Fruit fly (Drosophila melanogaster) Kc167 (cell line): Measurements from ENCODE around the gene Gal.

Experiments used
- Myc ChIP-seq: fragments of >200 bp; optimal IDR thresholded peaks from 2 replicates; lab custom pipeline; 2017; ENCODE audit warnings: missing external identifiers
- Sin3A ChIP-seq: fragments of >200 bp; optimal IDR thresholded peaks from 2 replicates; lab custom pipeline; 2018; ENCODE audit warnings: missing external identifiers
- h ChIP-seq: fragments of >200 bp; optimal IDR thresholded peaks from 3 replicates; lab custom pipeline; 2018; ENCODE audit warnings: missing external identifiers
- insv ChIP-seq: fragments of >200 bp; optimal IDR thresholded peaks from 3 replicates; lab custom pipeline; 2018; ENCODE audit warnings: missing external identifiers
- psq ChIP-seq: fragments of >200 bp; optimal IDR thresholded peaks from 2 replicates; lab custom pipeline; 2017; ENCODE audit warnings: missing external identifiers

DNA sequence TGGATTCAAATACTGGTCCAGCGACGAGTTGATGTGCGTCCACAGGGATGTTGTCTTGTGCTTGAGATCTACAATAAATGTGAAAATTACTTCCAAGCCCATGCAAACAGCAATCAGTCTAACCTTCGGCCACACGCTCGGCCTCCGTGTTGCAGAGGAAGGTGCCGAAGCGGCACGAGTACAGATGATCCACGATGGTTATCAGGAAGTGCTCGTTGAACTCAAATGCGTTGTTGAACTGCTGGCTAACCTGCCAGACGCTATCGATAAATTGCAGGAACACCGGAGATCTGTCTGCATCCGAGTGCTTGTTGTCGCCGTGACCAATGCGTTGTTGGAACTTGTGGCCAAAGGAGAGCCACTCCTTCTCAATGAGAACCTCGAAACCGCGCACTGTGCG is 28.5 kb upstream of the Gal start:
- TF ChIP-seq h (lab: Kevin White, UChicago) (no peak), psq (lab: Kevin White, UChicago) (no peak), Myc (no peak), insv (no peak), Sin3A (lab: Kevin White, UChicago) (no peak)
